Fruit fly (Drosophila melanogaster): ENCODE results near the gene CG6769.

Gene CG6769

DNA sequence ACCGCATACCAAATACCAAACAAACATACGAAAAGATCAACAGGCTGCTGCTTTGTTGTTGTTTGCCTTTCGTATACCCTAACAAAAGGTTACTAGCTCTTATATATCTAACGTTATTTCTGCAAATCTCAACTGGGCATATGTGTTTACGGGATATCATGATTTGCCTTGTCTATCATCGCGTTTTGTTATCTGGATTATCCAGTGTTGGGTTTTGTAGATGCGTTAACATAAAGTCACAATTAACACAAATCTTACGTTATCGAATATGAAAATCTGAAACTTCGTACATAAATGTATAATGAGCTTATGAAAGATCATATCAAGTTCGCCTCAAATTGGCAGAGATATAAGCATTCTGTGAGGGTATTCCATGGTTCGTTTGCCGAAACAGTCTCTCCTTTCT, 30.6 kb upstream of the CG6769 start (continued):
- TF ChIP-seq Hand (GFP tag; optimal IDR thresholded peaks at IDR 0.05) (no peak), gsb-n (tag; optimal IDR thresholded peaks at IDR 0.05) (peak; percentile 6)

DNA sequence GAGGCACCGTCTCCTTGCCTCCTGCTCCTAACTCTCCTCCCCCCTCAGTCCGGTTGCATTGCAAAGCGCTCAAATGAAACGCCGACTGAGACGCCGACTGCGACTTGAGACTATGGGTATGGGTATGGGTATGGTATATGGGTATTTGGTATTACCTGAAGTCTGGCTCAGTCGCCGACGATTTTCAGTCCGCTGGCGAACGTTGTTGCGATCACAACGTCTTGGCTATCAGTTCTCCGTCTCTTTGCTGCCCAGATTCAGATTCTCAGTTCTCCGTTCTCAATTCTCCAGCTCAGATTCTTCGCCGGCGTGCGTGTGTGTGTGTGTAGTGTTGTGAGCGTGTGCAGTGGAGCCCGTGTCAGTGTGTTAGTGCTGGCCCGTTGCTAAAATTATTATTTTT, 30.2 kb upstream of the CG6769 start, which contains the start of gene CG6398:
TSS of gene CG6398 (plus strand) at position 185 of the 400 bp plus-strand sequence.
- TF ChIP-seq CG10321 (GFP tag; IDR thresholded peaks at IDR 0.05) (no peak), CG2875 (GFP tag; optimal IDR thresholded peaks at IDR 0.05) (no peak), CG4820 (GFP tag; optimal IDR thresholded peaks at IDR 0.05) (no peak), NK7.1 (GFP tag; optimal IDR thresholded peaks at IDR 0.05) (no peak), cato (GFP tag; optimal IDR thresholded peaks at IDR 0.05; ENCODE audit: borderline replicate concordance) (no peak), jumu (GFP tag; optimal IDR thresholded peaks at IDR 0.05) (no peak), kah (GFP tag; optimal IDR thresholded peaks at IDR 0.05) (no peak), CG9727 (GFP tag; optimal IDR thresholded peaks at IDR 0.05) (no peak), CG10543 (GFP tag; optimal IDR thresholded peaks at IDR 0.05) (peak; percentile 28), chinmo (GFP tag; IDR thresholded peaks at IDR 0.05; ENCODE audit: partially characterized antibody) (peak; percentile 95), jing (GFP tag; optimal IDR thresholded peaks at IDR 0.05) (no peak), crc (GFP tag; optimal IDR thresholded peaks at IDR 0.05) (no peak), CG32767 (GFP tag; IDR thresholded peaks at IDR 0.05) (no peak), CG1529 (GFP tag; optimal IDR thresholded peaks at IDR 0.05) (no peak), CG12391 (tag; optimal IDR thresholded peaks at IDR 0.05) (no peak), Hey (tag; optimal IDR thresholded peaks at IDR 0.05) (no peak), HLH3B (GFP tag; IDR thresholded peaks at IDR 0.05) (no peak), CG42726 (GFP tag; IDR thresholded peaks at IDR 0.05; ENCODE audit: partially characterized antibody) (no peak), dm (GFP tag; optimal IDR thresholded peaks at IDR 0.05) (no peak), Stat92E (GFP tag; optimal IDR thresholded peaks at IDR 0.05) (peak in 1 of 3 experiments; percentile 13), hbn (GFP tag; IDR thresholded peaks at IDR 0.05; ENCODE audit: partially characterized antibody) (no peak), Usf (GFP tag; optimal IDR thresholded peaks at IDR 0.05) (no peak), Dbx (GFP tag; IDR thresholded peaks at IDR 0.05) (no peak), run (tag; optimal IDR thresholded peaks at IDR 0.05) (no peak), sqz (GFP tag; optimal IDR thresholded peaks at IDR 0.05) (peak; percentile 21), CG4707 (GFP tag; optimal IDR thresholded peaks at IDR 0.05) (no peak), pros (GFP tag; optimal IDR thresholded peaks at IDR 0.05) (peak; percentile 71), CG10431 (GFP tag; optimal IDR thresholded peaks at IDR 0.05) (no peak), CG10959 (GFP tag; IDR thresholded peaks at IDR 0.05) (no peak), CG33557 (GFP tag; optimal IDR thresholded peaks at IDR 0.05) (no peak), ara (GFP tag; IDR thresholded peaks at IDR 0.05) (no peak), E2f2 (GFP tag; IDR thresholded peaks at IDR 0.05) (no peak), Med (GFP tag) (peak; percentile 75), ap (GFP tag; IDR thresholded peaks at IDR 0.05) (no peak), BEAF-32 (GFP tag; optimal IDR thresholded peaks at IDR 0.05) (no peak), ac (GFP tag; optimal IDR thresholded peaks at IDR 0.05) (no peak), dmrt11E (tag; optimal IDR thresholded peaks at IDR 0.05) (no peak), Side (GFP tag; optimal IDR thresholded peaks at IDR 0.05) (no peak), lmd (GFP tag; IDR thresholded peaks at IDR 0.05) (no peak), tna (GFP tag; IDR thresholded peaks at IDR 0.05; ENCODE audit: partially characterized antibody) (no peak), Bteb2 (GFP tag; optimal IDR thresholded peaks at IDR 0.05) (no peak), vvl (GFP tag; IDR thresholded peaks at IDR 0.05) (no peak), chif (GFP tag; optimal IDR thresholded peaks at IDR 0.05) (no peak), unc-4 (GFP tag; IDR thresholded peaks at IDR 0.05; ENCODE audit: partially characterized antibody) (0 out of 2 replicates have a peak, but pooled peaks have one; percentile 23), stwl (tag; optimal IDR thresholded peaks at IDR 0.05) (no peak), ranshi (GFP tag; IDR thresholded peaks at IDR 0.05) (no peak), Antp (GFP tag; optimal IDR thresholded peaks at IDR 0.05) (no peak)

All from whole organism, embryonic.